Worm (Caenorhabditis elegans): ENCODE data around the gene F54D12.8.

Gene F54D12.8

DNA sequence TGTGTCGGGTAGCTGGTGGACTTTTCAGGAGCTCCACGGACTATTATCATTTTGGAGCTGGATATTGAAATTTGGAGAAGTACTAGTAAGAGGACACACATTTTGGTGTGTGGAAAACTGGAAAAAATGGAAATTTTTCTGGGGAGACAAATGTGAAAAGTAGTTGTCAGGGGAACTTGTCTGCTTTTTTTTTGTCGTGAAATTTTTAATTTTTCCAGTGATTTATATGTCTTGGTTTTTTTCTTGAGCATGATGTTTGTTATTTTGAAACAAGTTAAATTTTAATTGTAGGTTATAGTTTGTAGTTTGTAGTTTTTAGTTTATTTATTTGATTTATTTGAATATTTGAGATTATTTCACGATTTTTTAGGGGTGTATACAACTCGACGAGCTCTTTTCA lies 12.6 kb downstream of the F54D12.8 start, which contains the start of gene F54D12.7:
Gene F54D12.7, minus strand, starts transcription at position 101 of the 400 bp plus-strand sequence.
- no peak for TF ChIP-seq Y75B8A.6 (GFP tag; IDR thresholded peaks at IDR 0.05)
- no peak for TF ChIP-seq nhr-10 (tag; optimal IDR thresholded peaks at IDR 0.05)
- TF ChIP-seq zip-11 (GFP tag; IDR thresholded peaks at IDR 0.05), result no peak
- TF ChIP-seq hlh-11 (tag; optimal IDR thresholded peaks at IDR 0.05), result no peak
- TF ChIP-seq hmg-1.1 (GFP tag; IDR thresholded peaks at IDR 0.05), result no peak
- no peak for TF ChIP-seq ztf-11 (tag; optimal IDR thresholded peaks at IDR 0.05)
- no peak for TF ChIP-seq egl-27 (tag; optimal IDR thresholded peaks at IDR 0.05)
- TF ChIP-seq dmd-6 (GFP tag; IDR thresholded peaks at IDR 0.05), result no peak
- no peak for TF ChIP-seq set-16 (GFP tag; IDR thresholded peaks at IDR 0.05)
- TF ChIP-seq aly-2 (tag; optimal IDR thresholded peaks at IDR 0.05), result no peak
- no peak for TF ChIP-seq snpc-4 (tag; optimal IDR thresholded peaks at IDR 0.05)

DNA sequence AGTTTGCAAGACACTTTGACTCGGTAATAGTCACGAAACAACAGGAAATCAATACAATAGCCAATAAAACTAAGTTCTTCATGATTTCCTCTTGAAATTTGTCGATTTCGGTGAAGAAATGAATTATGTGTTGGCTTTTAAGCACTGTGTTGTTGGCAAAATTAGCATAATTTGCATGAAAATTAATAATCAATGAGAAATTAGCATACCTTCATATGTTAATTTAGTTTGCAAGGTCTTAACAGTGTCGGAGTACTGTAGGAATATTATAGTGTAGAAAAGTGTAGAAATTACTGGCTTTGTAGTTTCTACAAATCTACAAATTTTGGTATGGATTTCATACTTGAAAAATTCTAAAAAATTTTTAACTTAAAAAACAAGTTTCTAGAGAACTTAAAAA lies 16.2 kb downstream of the F54D12.8 start, which contains the start of gene F54D12.9:
Gene F54D12.9, minus strand, starts transcription at position 101 of the 400 bp plus-strand sequence.
- TF ChIP-seq nhr-10 (tag; optimal IDR thresholded peaks at IDR 0.05), result no peak
- peak in 1 of 2 experiments; percentile 32 for TF ChIP-seq unc-62 (GFP tag; optimal IDR thresholded peaks at IDR 0.05 in 1 of 2)
- no peak for TF ChIP-seq unc-62 (tag; optimal IDR thresholded peaks at IDR 0.05)

DNA sequence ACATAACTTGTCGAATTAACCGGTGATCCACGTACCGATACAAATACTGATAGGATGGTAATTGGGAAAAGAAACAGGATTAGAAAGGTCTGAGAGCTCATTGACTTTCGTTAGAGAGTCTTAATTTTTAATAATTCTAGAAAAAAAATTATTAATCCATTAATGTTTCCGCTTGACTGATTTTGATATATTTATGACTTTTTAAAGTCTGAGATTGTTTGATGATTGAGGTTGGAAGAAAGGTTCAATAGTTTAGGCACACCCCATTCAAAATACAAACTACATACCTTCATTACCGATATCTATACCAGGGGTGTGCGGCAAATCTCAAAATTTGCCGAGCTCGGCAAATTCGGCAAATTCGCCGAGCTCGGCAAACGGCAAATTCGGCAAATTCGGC lies 19.6 kb downstream of the F54D12.8 start, which contains the start of gene F54D12.10:
Gene F54D12.10, minus strand, starts transcription at position 101 of the 400 bp plus-strand sequence.
- no peak for TF ChIP-seq zfp-2 (tag; optimal IDR thresholded peaks at IDR 0.05)
- no peak for TF ChIP-seq gei-8 (GFP tag; optimal IDR thresholded peaks at IDR 0.05)
- TF ChIP-seq Y105C5A.15 (GFP tag; IDR thresholded peaks at IDR 0.05), result no peak
- TF ChIP-seq tra-1 (GFP tag; IDR thresholded peaks at IDR 0.05), result no peak
- TF ChIP-seq lim-7 (GFP tag; IDR thresholded peaks at IDR 0.05), result no peak
- no peak for TF ChIP-seq mes-2 (tag; optimal IDR thresholded peaks at IDR 0.05; ENCODE audit: poor library complexity, severe bottlenecking)
- no peak for TF ChIP-seq fkh-10 (GFP tag; optimal IDR thresholded peaks at IDR 0.05)
- no peak for TF ChIP-seq jun-1 (tag; optimal IDR thresholded peaks at IDR 0.05)
- TF ChIP-seq unc-130 (GFP tag; optimal IDR thresholded peaks at IDR 0.05), result no peak
- TF ChIP-seq unc-39 (tag; optimal IDR thresholded peaks at IDR 0.05), result no peak
- TF ChIP-seq ctbp-1 (GFP tag; IDR thresholded peaks at IDR 0.05), result no peak
- no peak for TF ChIP-seq Y48G9A.11 (GFP tag; IDR thresholded peaks at IDR 0.05)
- no peak for TF ChIP-seq daf-12 (tag; optimal IDR thresholded peaks at IDR 0.05)
- TF ChIP-seq nhr-48 (tag; optimal IDR thresholded peaks at IDR 0.05), result no peak
- TF ChIP-seq lin-38 (GFP tag; IDR thresholded peaks at IDR 0.05), result no peak
- TF ChIP-seq lin-13 (GFP tag; optimal IDR thresholded peaks at IDR 0.05), result no peak
- no peak for TF ChIP-seq ZK337.2 (GFP tag; IDR thresholded peaks at IDR 0.05)
- no peak for TF ChIP-seq aly-2 (tag; optimal IDR thresholded peaks at IDR 0.05)
- no peak for TF ChIP-seq ZK546.5 (tag; optimal IDR thresholded peaks at IDR 0.05)
- no peak for TF ChIP-seq snpc-1.2 (GFP tag; IDR thresholded peaks at IDR 0.05)

DNA sequence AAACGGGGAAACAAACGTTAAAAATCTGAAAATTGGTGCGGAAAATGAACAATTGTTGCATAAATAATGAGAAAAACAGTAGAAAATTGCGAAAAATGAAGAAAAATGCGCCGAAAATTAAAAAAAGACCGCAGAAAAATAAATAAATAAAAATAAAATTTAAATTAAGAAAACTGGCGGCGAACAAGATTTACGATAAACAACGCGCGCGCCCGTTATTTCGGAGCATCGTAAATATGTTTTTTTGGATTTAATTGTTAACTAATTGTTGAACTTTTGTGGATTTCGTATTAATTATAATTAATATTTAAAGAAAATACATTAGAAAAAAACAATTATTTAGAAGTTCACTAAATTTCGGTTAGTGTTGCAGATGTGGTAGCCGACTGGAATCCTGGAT lies 21.0 kb downstream of the F54D12.8 start:
- TF ChIP-seq Y48G9A.11 (GFP tag; IDR thresholded peaks at IDR 0.05) (peak; percentile 97), aly-2 (tag; optimal IDR thresholded peaks at IDR 0.05) (no peak)

DNA sequence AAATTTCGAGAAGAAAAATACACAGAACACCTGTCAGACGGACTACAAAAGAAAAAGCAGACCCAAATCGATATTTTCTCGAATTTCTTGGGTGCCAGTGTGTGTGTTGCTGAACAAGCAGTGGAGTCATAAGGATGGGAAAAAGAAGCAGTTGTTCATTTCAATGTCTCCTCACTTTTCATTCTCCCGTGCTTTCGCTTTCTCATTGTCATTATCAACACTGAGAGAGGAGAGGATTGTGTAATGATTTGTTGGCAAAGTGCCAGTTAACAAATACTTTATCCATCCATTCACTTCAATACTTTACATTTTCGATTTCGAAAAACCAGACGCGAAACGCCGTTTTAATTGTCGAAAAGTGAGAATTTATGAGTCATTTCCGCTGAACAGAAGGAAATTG lies 22.2 kb downstream of the F54D12.8 start:
- TF ChIP-seq dmd-6 (GFP tag; IDR thresholded peaks at IDR 0.05), result no peak
- TF ChIP-seq unc-62 (GFP tag; optimal IDR thresholded peaks at IDR 0.05 in 1 of 2), result peak in 1 of 2 experiments; percentile 82
- no peak for TF ChIP-seq unc-62 (tag; optimal IDR thresholded peaks at IDR 0.05)
- peak in 1 of 2 experiments; percentile 12 for TF ChIP-seq daf-16 (GFP tag; optimal IDR thresholded peaks at IDR 0.05)
- TF ChIP-seq daf-16 (tag; optimal IDR thresholded peaks at IDR 0.05), result no peak
- no peak for TF ChIP-seq spr-3 (GFP tag; optimal IDR thresholded peaks at IDR 0.05)
- TF ChIP-seq mxl-2 (GFP tag; conservative IDR thresholded peaks at IDR 0.05), result no peak
- peak; percentile 24 for TF ChIP-seq nhr-11 (tag; optimal IDR thresholded peaks at IDR 0.05)
- TF ChIP-seq nhr-28 (tag; optimal IDR thresholded peaks at IDR 0.05), result peak; percentile 10
- no peak for TF ChIP-seq ceh-32 (tag; optimal IDR thresholded peaks at IDR 0.05; ENCODE audit: poor library complexity)
- TF ChIP-seq hlh-11 (tag; optimal IDR thresholded peaks at IDR 0.05), result peak; percentile 6

All from whole organism, L4 larva.